Worm (Caenorhabditis elegans) whole organism, late embryonic: ENCODE results near the gene Y59E1A.4.

Source experiments
- T23F11.4 ChIP-seq: fragments of 200-800 bp; sonication (Bioruptor generic); optimal IDR thresholded peaks from 2 replicates; lab custom pipeline; 2018; ENCODE audit warnings: mild to moderate bottlenecking, missing genetic modification characterization, missing compliant biosample characterization
- dmd-4 ChIP-seq: sonication (generic microtip); optimal IDR thresholded peaks from 2 replicates; lab custom pipeline; 2016; ENCODE audit warnings: borderline replicate concordance, missing genetic modification characterization, missing compliant biosample characterization
- dve-1 ChIP-seq: sonication (generic microtip); optimal IDR thresholded peaks from 2 replicates; lab custom pipeline; 2017; ENCODE audit warnings: antibody characterized with exemption, mild to moderate bottlenecking, missing genetic modification characterization, missing compliant biosample characterization
- elt-2 ChIP-seq: sonication (generic microtip); optimal IDR thresholded peaks from 2 replicates; lab custom pipeline; 2016; ENCODE audit warnings: missing genetic modification reagents, missing genetic modification characterization, missing compliant biosample characterization
- fkh-6 ChIP-seq: sonication (generic microtip); optimal IDR thresholded peaks from 2 replicates; lab custom pipeline; 2016; ENCODE audit warnings: missing genetic modification characterization, missing compliant biosample characterization
- hlh-6 ChIP-seq: sonication (generic microtip); optimal IDR thresholded peaks from 2 replicates; lab custom pipeline; 2016; ENCODE audit warnings: missing genotype, missing genetic modification characterization, missing compliant biosample characterization
- nfya-1 ChIP-seq: sonication (generic microtip); optimal IDR thresholded peaks from 2 replicates; lab custom pipeline; 2017; ENCODE audit warnings: missing genetic modification characterization, mild to moderate bottlenecking, missing compliant biosample characterization, antibody characterized with exemption, moderate library complexity
- nhr-11 ChIP-seq: fragments of 150-350 bp; optimal IDR thresholded peaks from 2 replicates; lab custom pipeline; 2014; ENCODE audit warnings: missing biosample characterization, missing genetic modification characterization
- pag-3 ChIP-seq: sonication (generic microtip); optimal IDR thresholded peaks from 2 replicates; lab custom pipeline; 2016; ENCODE audit warnings: missing compliant biosample characterization, missing genetic modification characterization, borderline replicate concordance
- pha-4 ChIP-seq: fragments of 150-350 bp; optimal IDR thresholded peaks from 2 replicates; lab custom pipeline; 2018; ENCODE audit warnings: missing biosample characterization, missing genetic modification reagents, missing genetic modification characterization
- ttx-3 ChIP-seq: sonication (generic microtip); optimal IDR thresholded peaks from 2 replicates; lab custom pipeline; 2016; ENCODE audit warnings: missing genetic modification reagents, missing genetic modification characterization, missing compliant biosample characterization

DNA sequence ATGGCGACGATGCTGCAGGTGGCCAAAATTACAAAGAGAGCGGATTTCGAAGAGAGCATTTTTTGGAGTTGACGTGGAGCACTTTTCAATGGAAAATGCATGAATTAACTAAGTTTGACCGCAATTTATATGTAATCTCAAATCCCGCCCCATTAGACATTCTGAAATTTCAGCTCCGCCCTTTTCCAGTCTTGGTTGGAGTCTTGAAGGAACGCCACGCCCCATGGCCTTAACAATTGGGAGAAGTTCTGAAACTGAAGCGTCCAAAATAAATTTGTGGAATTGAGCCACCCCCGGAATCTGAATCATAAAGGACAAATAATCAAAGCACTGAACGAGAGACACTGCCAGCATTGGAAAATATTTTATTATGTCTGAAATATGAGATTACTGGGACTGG, 42.5 kb downstream of the Y59E1A.4 start, which contains the start of gene B0294.1:
- TF ChIP-seq T23F11.4 (no peak), pag-3 (tag; lab: Kevin White, UChicago) (no peak), fkh-6 (no peak), elt-2 (no peak), pha-4 (tag; lab: Kevin White, UChicago) (no peak), nhr-11 (tag; lab: Kevin White, UChicago) (no peak), nfya-1 (no peak), hlh-6 (tag; lab: Kevin White, UChicago) (no peak), dmd-4 (tag; lab: Kevin White, UChicago) (no peak), ttx-3 (tag; lab: Kevin White, UChicago) (no peak), dve-1 (tag; lab: Kevin White, UChicago) (no peak)
